Worm (Caenorhabditis elegans): ENCODE results near the gene wht-4.
A peak's percentile ranks its signal among the peaks of the same experiment; 100 is the strongest.

wht-4 gene

DNA sequence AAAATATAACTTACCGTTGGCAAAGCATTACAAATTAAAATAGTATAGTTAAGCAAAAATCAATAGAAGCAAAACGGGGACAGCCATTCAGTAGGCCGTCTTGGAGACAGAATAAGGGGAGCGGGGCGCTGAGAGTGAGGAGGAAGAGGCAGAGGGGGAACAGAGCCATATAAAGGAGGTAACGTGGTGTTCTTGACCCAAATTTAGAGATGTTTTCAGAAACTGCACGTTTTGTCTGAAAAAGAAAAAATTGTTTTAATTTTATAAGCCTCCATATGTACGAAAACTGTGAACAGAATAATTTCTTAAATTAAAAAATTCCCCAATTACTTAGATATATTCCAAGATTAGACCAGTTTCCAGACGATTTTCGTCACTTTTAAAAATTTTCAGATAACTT, 34.7 kb downstream of the wht-4 start, which contains the start of gene F39E9.6:
Gene F39E9.6 (minus strand): TSS at position 101 of the 400 bp plus-strand sequence.
- TF ChIP-seq C06A6.2 (GFP tag; conservative IDR thresholded peaks at IDR 0.05) (no peak), lir-1 (GFP tag; conservative IDR thresholded peaks at IDR 0.05) (no peak), F57A8.1 (GFP tag; optimal IDR thresholded peaks at IDR 0.05) (no peak), mcd-1 (GFP tag; IDR thresholded peaks at IDR 0.05) (no peak), egl-18 (GFP tag; IDR thresholded peaks at IDR 0.05) (no peak), attf-3 (GFP tag; conservative IDR thresholded peaks at IDR 0.05) (no peak), ceh-79 (tag; optimal IDR thresholded peaks at IDR 0.05) (no peak), attf-6 (GFP tag; IDR thresholded peaks at IDR 0.05) (no peak), nhr-90 (tag; optimal IDR thresholded peaks at IDR 0.05) (no peak), egl-44 (GFP tag; IDR thresholded peaks at IDR 0.05) (no peak), rpc-1 (optimal IDR thresholded peaks at IDR 0.05) (no peak), rpc-1 (tag; optimal IDR thresholded peaks at IDR 0.05) (no peak), ztf-28 (GFP tag; IDR thresholded peaks at IDR 0.05) (no peak), F37B4.10 (GFP tag; IDR thresholded peaks at IDR 0.05) (no peak), snpc-4 (GFP tag; optimal IDR thresholded peaks at IDR 0.05) (no peak), snpc-4 (tag; optimal IDR thresholded peaks at IDR 0.05) (no peak), D2030.7 (GFP tag; IDR thresholded peaks at IDR 0.05) (no peak)

DNA sequence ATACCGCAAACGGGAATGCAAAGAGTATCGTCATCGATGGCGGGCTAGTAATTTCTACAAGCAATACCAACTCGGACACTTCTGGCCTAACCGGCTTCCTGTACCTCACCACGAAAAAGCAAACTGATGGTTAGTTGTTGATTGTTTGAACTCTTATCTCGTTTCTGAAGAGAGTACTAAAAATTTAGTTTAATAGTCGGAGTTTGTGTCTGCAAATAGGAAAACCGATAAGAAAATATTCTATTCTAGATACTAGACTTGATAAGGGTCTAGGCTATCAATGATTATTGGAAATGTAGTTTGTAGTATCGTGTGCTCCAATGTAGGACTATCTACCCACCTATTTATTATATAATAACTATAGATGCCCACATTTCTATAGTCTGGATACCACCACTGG, 40.1 kb downstream of the wht-4 start:
- peak; percentile 29 for TF ChIP-seq nhr-80 (tag; optimal IDR thresholded peaks at IDR 0.05)
- no peak for TF ChIP-seq lin-35 (GFP tag; optimal IDR thresholded peaks at IDR 0.05)

DNA sequence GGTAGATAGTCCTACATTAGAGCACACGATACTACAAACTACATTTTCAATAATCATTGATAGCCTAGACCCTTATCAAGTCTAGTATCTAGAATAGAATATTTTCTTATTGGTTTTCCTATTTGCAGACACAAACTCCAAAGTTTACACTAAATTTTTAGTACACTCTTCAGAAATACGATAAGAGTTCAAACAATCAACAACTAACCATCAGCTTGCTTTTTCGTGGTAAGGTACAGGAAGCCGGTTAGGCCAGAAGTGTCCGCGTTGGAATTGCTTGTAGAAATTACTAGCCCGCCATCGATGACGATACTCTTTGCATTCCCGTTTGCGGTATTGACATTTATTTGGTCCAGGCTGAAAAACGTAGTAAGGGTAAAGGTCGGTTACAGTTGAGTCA, 43.5 kb downstream of the wht-4 start, which contains the start of gene Y46D2A.1:
Gene Y46D2A.1 (plus strand): TSS at position 301 of the 400 bp plus-strand sequence.
- no peak for TF ChIP-seq zfh-2 (GFP tag; conservative IDR thresholded peaks at IDR 0.05)
- TF ChIP-seq rcor-1 (GFP tag; IDR thresholded peaks at IDR 0.05), result no peak
- TF ChIP-seq let-607 (tag; optimal IDR thresholded peaks at IDR 0.05), result no peak
- TF ChIP-seq hlh-26 (GFP tag; conservative IDR thresholded peaks at IDR 0.05), result no peak
- no peak for TF ChIP-seq ztf-25 (GFP tag; IDR thresholded peaks at IDR 0.05)
- no peak for TF ChIP-seq Y53F4B.3 (GFP tag; IDR thresholded peaks at IDR 0.05)
- TF ChIP-seq attf-6 (GFP tag; IDR thresholded peaks at IDR 0.05), result no peak
- no peak for TF ChIP-seq sea-2 (GFP tag; IDR thresholded peaks at IDR 0.05)
- TF ChIP-seq repo-1 (tag; optimal IDR thresholded peaks at IDR 0.05), result no peak
- no peak for TF ChIP-seq ceh-91 (GFP tag; IDR thresholded peaks at IDR 0.05)
- no peak for TF ChIP-seq lag-1 (GFP tag; IDR thresholded peaks at IDR 0.05)
- no peak for TF ChIP-seq akir-1 (GFP tag; optimal IDR thresholded peaks at IDR 0.05)
- TF ChIP-seq attf-5 (GFP tag; optimal IDR thresholded peaks at IDR 0.05), result no peak
- no peak for TF ChIP-seq ccch-3 (GFP tag; optimal IDR thresholded peaks at IDR 0.05)
- TF ChIP-seq nhr-27 (tag; optimal IDR thresholded peaks at IDR 0.05), result no peak
- no peak for TF ChIP-seq bed-1 (GFP tag; IDR thresholded peaks at IDR 0.05)
- no peak for TF ChIP-seq snpc-3.4 (tag; optimal IDR thresholded peaks at IDR 0.05)
- TF ChIP-seq dox-1 (GFP tag; IDR thresholded peaks at IDR 0.05), result no peak
- no peak for TF ChIP-seq madf-3 (GFP tag; IDR thresholded peaks at IDR 0.05)
- no peak for TF ChIP-seq snpc-4 (GFP tag; optimal IDR thresholded peaks at IDR 0.05)
- no peak for TF ChIP-seq snpc-4 (tag; optimal IDR thresholded peaks at IDR 0.05)

Measured in whole organism, young adult.